Worm (Caenorhabditis elegans): Measurements from ENCODE around the gene C14B1.3.

C14B1.3 gene

ce11 chrIII:3738331-3738730, 35.0 kb downstream of the C14B1.3 start:
- TF ChIP-seq gmeb-2 (tag; optimal IDR thresholded peaks at IDR 0.05) (no peak), ceh-9 (tag; optimal IDR thresholded peaks at IDR 0.05) (no peak), ets-4 (tag; optimal IDR thresholded peaks at IDR 0.05) (no peak), fax-1 (tag; optimal IDR thresholded peaks at IDR 0.05) (no peak), dmd-4 (tag; optimal IDR thresholded peaks at IDR 0.05; ENCODE audit: borderline replicate concordance) (no peak), fkh-10 (GFP tag; optimal IDR thresholded peaks at IDR 0.05) (no peak), ahr-1 (tag; optimal IDR thresholded peaks at IDR 0.05) (no peak), K02D7.2 (tag; optimal IDR thresholded peaks at IDR 0.05) (no peak), ceh-30 (tag; optimal IDR thresholded peaks at IDR 0.05) (no peak), rnt-1 (tag; optimal IDR thresholded peaks at IDR 0.05) (no peak), unc-55 (GFP tag; optimal IDR thresholded peaks at IDR 0.05) (no peak), nhr-232 (tag; optimal IDR thresholded peaks at IDR 0.05) (no peak), ama-1 (optimal IDR thresholded peaks at IDR 0.05) (no peak)

ce11 chrIII:3742090-3742489, 38.7 kb downstream of the C14B1.3 start:
- TF ChIP-seq unc-55 (GFP tag; optimal IDR thresholded peaks at IDR 0.05) (no peak), ceh-45 (GFP tag; IDR thresholded peaks at IDR 0.05) (no peak), ahr-1 (tag; optimal IDR thresholded peaks at IDR 0.05) (no peak), ztf-16 (tag; optimal IDR thresholded peaks at IDR 0.05) (no peak), fkh-10 (GFP tag; optimal IDR thresholded peaks at IDR 0.05) (no peak), lim-6 (tag; optimal IDR thresholded peaks at IDR 0.05) (no peak), madf-2 (tag; optimal IDR thresholded peaks at IDR 0.05) (no peak), pat-9 (tag; optimal IDR thresholded peaks at IDR 0.05) (no peak), pros-1 (tag; optimal IDR thresholded peaks at IDR 0.05) (no peak), ceh-48 (tag; optimal IDR thresholded peaks at IDR 0.05) (no peak), sdc-2 (tag; optimal IDR thresholded peaks at IDR 0.05) (no peak), ceh-6 (GFP tag; optimal IDR thresholded peaks at IDR 0.05) (no peak), pax-1 (tag; optimal IDR thresholded peaks at IDR 0.05) (no peak), hlh-8 (tag; optimal IDR thresholded peaks at IDR 0.05) (no peak), syd-9 (tag; optimal IDR thresholded peaks at IDR 0.05) (no peak), ceh-2 (tag; optimal IDR thresholded peaks at IDR 0.05) (no peak)

- TF ChIP-seq ceh-48 (tag; optimal IDR thresholded peaks at IDR 0.05), result no peak
- TF ChIP-seq ref-2 (tag; optimal IDR thresholded peaks at IDR 0.05), result no peak
- no peak for TF ChIP-seq ama-1 (optimal IDR thresholded peaks at IDR 0.05)
- TF ChIP-seq elt-2 (tag; optimal IDR thresholded peaks at IDR 0.05), result peak; percentile 91
Measured at ce11 chrIII:3743367-3743766, 40.0 kb downstream of the C14B1.3 start.

- TF ChIP-seq che-1 (tag; optimal IDR thresholded peaks at IDR 0.05) (no peak), T23F11.4 (GFP tag; optimal IDR thresholded peaks at IDR 0.05) (no peak), ets-4 (tag; optimal IDR thresholded peaks at IDR 0.05) (no peak), ahr-1 (tag; optimal IDR thresholded peaks at IDR 0.05) (no peak), nhr-11 (tag; optimal IDR thresholded peaks at IDR 0.05) (no peak), dve-1 (tag; optimal IDR thresholded peaks at IDR 0.05) (no peak), elt-4 (tag; optimal IDR thresholded peaks at IDR 0.05) (no peak), pros-1 (tag; optimal IDR thresholded peaks at IDR 0.05) (no peak), mec-3 (tag; optimal IDR thresholded peaks at IDR 0.05; ENCODE audit: borderline replicate concordance) (no peak), hlh-8 (tag; optimal IDR thresholded peaks at IDR 0.05) (no peak), pag-3 (tag; optimal IDR thresholded peaks at IDR 0.05; ENCODE audit: borderline replicate concordance) (no peak), hlh-30 (tag; optimal IDR thresholded peaks at IDR 0.05; ENCODE audit: insufficient read depth) (no peak), tbx-7 (tag; optimal IDR thresholded peaks at IDR 0.05) (no peak), sox-4 (tag; optimal IDR thresholded peaks at IDR 0.05) (no peak)
Measured at ce11 chrIII:3745138-3745537, 41.8 kb downstream of the C14B1.3 start, which contains the start of gene lin-48. Gene lin-48 (plus strand): TSS chrIII:3745438.
